Comparison of ENCODE assay signal across 4 worm cellular contexts in the genomic region with DNA sequence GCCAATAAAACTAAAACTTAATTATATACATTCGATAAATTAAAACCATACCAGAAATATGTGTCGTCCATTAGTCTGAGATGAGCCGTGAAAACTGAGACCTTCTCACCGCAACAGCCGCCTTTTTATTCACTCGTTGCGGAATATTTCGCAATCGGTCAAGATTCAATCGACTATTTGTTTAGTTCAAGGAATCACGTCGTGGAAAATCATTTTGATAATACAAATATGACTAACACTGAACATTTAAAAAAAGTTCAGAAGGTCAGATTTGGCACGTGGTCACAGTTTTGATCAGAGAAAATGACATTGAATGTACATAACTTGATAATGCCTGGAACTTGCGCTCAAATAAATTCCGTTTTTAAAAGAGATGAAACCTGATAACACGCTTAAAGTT.
TF ChIP-seq lines count a peak whose summit lies in the region.

TSS of gene F17C11.11 (minus strand) at position 79 of the 400 bp plus-strand sequence.

TF ChIP-seq in whole organism, L1 larva, 84 proteins besides CTCF, POLR2A, EP300 and RAD21 (continued from another document):
- TF ChIP-seq ceh-88 (GFP tag; IDR thresholded peaks at IDR 0.05; lab: Robert Waterston, UW): no peak
- no peak for TF ChIP-seq egl-13 (tag; optimal IDR thresholded peaks at IDR 0.05; lab: Kevin White, UChicago)
- TF ChIP-seq skn-1 (tag; optimal IDR thresholded peaks at IDR 0.05; lab: Kevin White, UChicago): peak; percentile 72
- peak; percentile 88 for TF ChIP-seq zip-4 (GFP tag; optimal IDR thresholded peaks at IDR 0.05; lab: Kevin White, UChicago)
- no peak for TF ChIP-seq ceh-63 (GFP tag; optimal IDR thresholded peaks at IDR 0.05; lab: Kevin White, UChicago)
- peak in 1 of 3 experiments; percentile 12 for TF ChIP-seq dpl-1 (GFP tag; optimal IDR thresholded peaks at IDR 0.05; lab: Kevin White, UChicago)
- no peak for TF ChIP-seq zag-1 (tag; optimal IDR thresholded peaks at IDR 0.05; lab: Kevin White, UChicago)
- no peak for TF ChIP-seq lin-39 (tag; optimal IDR thresholded peaks at IDR 0.05; lab: Kevin White, UChicago)
TF ChIP-seq in whole organism, L1 larva: peak in this region for 12.

TF ChIP-seq in whole organism, L2 larva, 48 proteins besides CTCF, POLR2A, EP300 and RAD21 (continued from another document):
- peak; percentile 99 for TF ChIP-seq nhr-129 (tag; optimal IDR thresholded peaks at IDR 0.05; lab: Kevin White, UChicago)
- TF ChIP-seq ztf-4 (tag; optimal IDR thresholded peaks at IDR 0.05; lab: Kevin White, UChicago): no peak
- no peak for TF ChIP-seq nhr-25 (tag; optimal IDR thresholded peaks at IDR 0.05; lab: Kevin White, UChicago)
- no peak for TF ChIP-seq ama-1 (optimal IDR thresholded peaks at IDR 0.05; lab: Kevin White, UChicago)
- no peak for TF ChIP-seq sem-4 (tag; optimal IDR thresholded peaks at IDR 0.05; lab: Kevin White, UChicago)
- peak; percentile 47 for TF ChIP-seq crh-2 (tag; optimal IDR thresholded peaks at IDR 0.05; lab: Kevin White, UChicago)
- TF ChIP-seq nhr-12 (tag; optimal IDR thresholded peaks at IDR 0.05; lab: Kevin White, UChicago): no peak
- peak; percentile 20 for TF ChIP-seq nhr-21 (tag; optimal IDR thresholded peaks at IDR 0.05; lab: Kevin White, UChicago)
- peak; percentile 23 for TF ChIP-seq gmeb-1 (tag; optimal IDR thresholded peaks at IDR 0.05; lab: Kevin White, UChicago)
- TF ChIP-seq nhr-6 (tag; optimal IDR thresholded peaks at IDR 0.05; lab: Kevin White, UChicago): no peak
- no peak for TF ChIP-seq skn-1 (tag; optimal IDR thresholded peaks at IDR 0.05; lab: Kevin White, UChicago)
TF ChIP-seq in whole organism, L2 larva: peak in this region for 8.

TF ChIP-seq in whole organism, L3 larva, 47 proteins besides CTCF, POLR2A, EP300 and RAD21 (continued from another document):
- TF ChIP-seq nhr-25 (tag; optimal IDR thresholded peaks at IDR 0.05; lab: Kevin White, UChicago) (no peak), ztf-11 (tag; optimal IDR thresholded peaks at IDR 0.05; lab: Kevin White, UChicago) (no peak), ztf-4 (tag; optimal IDR thresholded peaks at IDR 0.05; lab: Kevin White, UChicago) (no peak), lsy-12 (tag; optimal IDR thresholded peaks at IDR 0.05; lab: Kevin White, UChicago) (no peak), eor-1 (tag; optimal IDR thresholded peaks at IDR 0.05; lab: Kevin White, UChicago) (no peak), daf-12 (tag; optimal IDR thresholded peaks at IDR 0.05; lab: Kevin White, UChicago) (no peak), skn-1 (tag; optimal IDR thresholded peaks at IDR 0.05; lab: Kevin White, UChicago) (no peak), egl-5 (tag; optimal IDR thresholded peaks at IDR 0.05; lab: Kevin White, UChicago) (no peak), jun-1 (tag; optimal IDR thresholded peaks at IDR 0.05; lab: Kevin White, UChicago) (no peak)

TF ChIP-seq in whole organism, L4 larva, 104 proteins besides CTCF, POLR2A, EP300 and RAD21 (continued from another document):
- TF ChIP-seq F49E8.2 (tag; optimal IDR thresholded peaks at IDR 0.05; lab: Kevin White, UChicago; ENCODE audit: borderline replicate concordance) (no peak), tra-1 (GFP tag; IDR thresholded peaks at IDR 0.05; lab: Robert Waterston, UW) (0 out of 2 replicates have a peak, but pooled peaks have one; percentile 9), hlh-30 (tag; optimal IDR thresholded peaks at IDR 0.05; lab: Kevin White, UChicago; ENCODE audit: insufficient read depth) (peak; percentile 75), spr-1 (tag; optimal IDR thresholded peaks at IDR 0.05; lab: Kevin White, UChicago) (no peak), hlh-11 (tag; optimal IDR thresholded peaks at IDR 0.05; lab: Kevin White, UChicago) (peak; percentile 63)
TF ChIP-seq in whole organism, L4 larva: peak in this region for 15.
